Worm (Caenorhabditis elegans): ENCODE measurements around the gene math-13.

math-13 gene

ce11 chrII:1886379-1886778 lies 10.6 kb downstream of the math-13 start, which contains the start of gene math-7:
Gene math-7 (minus strand): TSS chrII:1886479.
- no peak for TF ChIP-seq mdt-29 (GFP tag; IDR thresholded peaks at IDR 0.05)
- TF ChIP-seq fkh-10 (GFP tag; optimal IDR thresholded peaks at IDR 0.05) = no peak
- no peak for TF ChIP-seq daf-8 (GFP tag; IDR thresholded peaks at IDR 0.05)
- no peak for TF ChIP-seq F10B5.3 (tag; optimal IDR thresholded peaks at IDR 0.05)
- TF ChIP-seq gei-8 (GFP tag; optimal IDR thresholded peaks at IDR 0.05) = no peak
- TF ChIP-seq F26F4.8 (GFP tag; conservative IDR thresholded peaks at IDR 0.05) = no peak
- no peak for TF ChIP-seq skn-1 (tag; optimal IDR thresholded peaks at IDR 0.05)
- TF ChIP-seq ZK546.5 (tag; optimal IDR thresholded peaks at IDR 0.05) = no peak
- TF ChIP-seq T20F7.1 (GFP tag; optimal IDR thresholded peaks at IDR 0.05) = no peak
- TF ChIP-seq ceh-82 (tag; optimal IDR thresholded peaks at IDR 0.05) = no peak
- no peak for TF ChIP-seq aha-1 (tag)
- no peak for TF ChIP-seq rbr-2 (tag; optimal IDR thresholded peaks at IDR 0.05)
- TF ChIP-seq set-16 (GFP tag; IDR thresholded peaks at IDR 0.05) = no peak
- TF ChIP-seq lin-1 (GFP tag; IDR thresholded peaks at IDR 0.05) = no peak
- no peak for TF ChIP-seq daf-12 (tag; optimal IDR thresholded peaks at IDR 0.05)
- TF ChIP-seq snpc-4 (tag; optimal IDR thresholded peaks at IDR 0.05) = no peak
- TF ChIP-seq F37D6.2 (tag; optimal IDR thresholded peaks at IDR 0.05) = no peak
- TF ChIP-seq zip-2 (tag; optimal IDR thresholded peaks at IDR 0.05) = no peak

- TF ChIP-seq lin-39 (tag; optimal IDR thresholded peaks at IDR 0.05) = no peak
- TF ChIP-seq arid-1 (GFP tag; conservative IDR thresholded peaks at IDR 0.05) = no peak
- no peak for TF ChIP-seq nhr-111 (GFP tag; optimal IDR thresholded peaks at IDR 0.05)
- TF ChIP-seq hlh-11 (tag; optimal IDR thresholded peaks at IDR 0.05) = no peak
- TF ChIP-seq nhr-6 (tag; optimal IDR thresholded peaks at IDR 0.05) = no peak
- TF ChIP-seq php-3 (GFP tag; IDR thresholded peaks at IDR 0.05) = no peak
- TF ChIP-seq F49E8.2 (tag; optimal IDR thresholded peaks at IDR 0.05; ENCODE audit: borderline replicate concordance) = no peak
- TF ChIP-seq nhr-10 (tag; optimal IDR thresholded peaks at IDR 0.05) = no peak
- no peak for TF ChIP-seq unc-130 (GFP tag; optimal IDR thresholded peaks at IDR 0.05)
- no peak for TF ChIP-seq F10B5.3 (tag; optimal IDR thresholded peaks at IDR 0.05)
- no peak for TF ChIP-seq hlh-30 (tag; optimal IDR thresholded peaks at IDR 0.05; ENCODE audit: insufficient read depth)
Observed at ce11 chrII:1889071-1889470, 13.3 kb downstream of the math-13 start, which contains the start of gene math-8. Gene math-8 (minus strand): TSS chrII:1889171.

DNA sequence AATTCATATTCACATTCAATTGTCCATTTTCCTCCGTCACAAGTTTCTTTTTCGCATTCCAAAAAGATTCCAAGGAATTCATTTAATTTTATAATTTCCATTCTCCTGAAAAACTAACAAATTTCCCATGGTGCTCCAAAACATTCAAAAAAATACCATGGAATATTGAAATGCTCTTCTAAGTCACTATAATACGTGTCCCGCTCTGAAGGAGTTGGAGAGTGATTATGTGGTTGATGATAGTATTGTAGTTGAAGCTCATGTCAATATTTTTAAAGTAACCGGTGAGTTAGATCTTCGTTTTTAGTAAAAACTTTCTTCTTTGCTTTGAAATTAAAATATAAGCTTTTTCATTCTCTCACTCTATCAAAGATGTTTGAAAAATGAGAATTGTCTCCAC lies 14.9 kb downstream of the math-13 start, which contains the start of gene math-9:
TSS of gene math-9 (minus strand) at position 101 of the 400 bp plus-strand sequence.
- TF ChIP-seq lir-3 (tag; optimal IDR thresholded peaks at IDR 0.05) = no peak
- TF ChIP-seq nhr-25 (tag; optimal IDR thresholded peaks at IDR 0.05; ENCODE audit: borderline replicate concordance, insufficient read depth) = no peak
- TF ChIP-seq gei-8 (GFP tag; optimal IDR thresholded peaks at IDR 0.05) = no peak
- no peak for TF ChIP-seq lin-38 (GFP tag; IDR thresholded peaks at IDR 0.05)
- TF ChIP-seq snpc-1.2 (GFP tag; IDR thresholded peaks at IDR 0.05) = no peak
- no peak for TF ChIP-seq ceh-32 (tag; optimal IDR thresholded peaks at IDR 0.05; ENCODE audit: poor library complexity)
- no peak for TF ChIP-seq ceh-28 (tag; optimal IDR thresholded peaks at IDR 0.05)
- no peak for TF ChIP-seq Y5F2A.4 (GFP tag; optimal IDR thresholded peaks at IDR 0.05)
- no peak for TF ChIP-seq skn-1 (tag; optimal IDR thresholded peaks at IDR 0.05)
- TF ChIP-seq R02D3.7 (tag; optimal IDR thresholded peaks at IDR 0.05) = no peak
- TF ChIP-seq spr-1 (tag; optimal IDR thresholded peaks at IDR 0.05) = no peak
- TF ChIP-seq ceh-44 (GFP tag; IDR thresholded peaks at IDR 0.05) = no peak
- no peak for TF ChIP-seq arid-1 (GFP tag; conservative IDR thresholded peaks at IDR 0.05)
- no peak for TF ChIP-seq rbr-2 (tag; optimal IDR thresholded peaks at IDR 0.05)
- no peak for TF ChIP-seq Y105C5A.15 (GFP tag; IDR thresholded peaks at IDR 0.05)
- TF ChIP-seq aly-2 (tag; optimal IDR thresholded peaks at IDR 0.05) = no peak
- TF ChIP-seq hlh-11 (tag; optimal IDR thresholded peaks at IDR 0.05) = no peak
- TF ChIP-seq daf-16 (GFP tag; optimal IDR thresholded peaks at IDR 0.05) = no peak
- no peak for TF ChIP-seq daf-16 (tag; optimal IDR thresholded peaks at IDR 0.05)

Data from whole organism, L4 larva.